Worm (Caenorhabditis elegans) whole organism, L1 larva: Measurements from ENCODE around the gene F49C5.5.

ENCODE experiments used
- F16B12.6 ChIP-seq: fragments of 150-350 bp; optimal IDR thresholded peaks from 2 replicates; lab custom pipeline; 2014; ENCODE audit warnings: missing biosample characterization, missing genetic modification characterization
- aly-2 ChIP-seq: fragments of 150-350 bp; optimal IDR thresholded peaks from 2 replicates; lab custom pipeline; 2014; ENCODE audit warnings: missing biosample characterization, missing genetic modification characterization
- blmp-1 ChIP-seq: fragments of 150-350 bp; optimal IDR thresholded peaks from 2 replicates; lab custom pipeline; 2014; ENCODE audit warnings: missing biosample characterization, missing genetic modification characterization
- ceh-82 ChIP-seq, 3 experiments: fragments of 150-350 bp in 1 of 3; sonication (generic microtip) in 2 of 3; optimal IDR thresholded peaks; 2 replicates each; lab custom pipeline; 2014 to 2017; ENCODE audit warnings: missing biosample characterization in 3 of 3, missing genetic modification characterization in 3 of 3
- ceh-88 ChIP-seq: fragments of 200-800 bp; sonication (Bioruptor generic); IDR thresholded peaks from 2 replicates; pipeline ENCODE4 v1.3.6; 2022; ENCODE audit warnings: missing genetic modification characterization, missing compliant biosample characterization
- dpl-1 ChIP-seq, 3 experiments: fragments of 150-350 bp in 2 of 3; sonication (generic microtip) in 1 of 3; optimal IDR thresholded peaks; 2 replicates each; lab custom pipeline; 2014 to 2017; ENCODE audit warnings: missing biosample characterization in 3 of 3, missing genetic modification characterization in 3 of 3, missing genetic modification reagents in 3 of 3
- efl-1 ChIP-seq, 4 experiments: fragments of 150-350 bp; optimal IDR thresholded peaks in 3 of 4; peaks in 1 of 4; 1 replicate in 1 of 4; 2 replicates in 3 of 4; lab custom pipeline; 2014; ENCODE audit warnings: missing biosample characterization in 2 of 4, missing genetic modification characterization in 2 of 4, missing genetic modification reagents in 2 of 4
- egl-13 ChIP-seq: sonication (generic microtip); optimal IDR thresholded peaks from 2 replicates; lab custom pipeline; 2016; ENCODE audit warnings: missing genotype, missing genetic modification reagents, missing genetic modification characterization, missing compliant biosample characterization
- elt-3 ChIP-seq, 6 experiments: fragments of 150-350 bp in 1 of 6; sonication (generic microtip); optimal IDR thresholded peaks; 2 replicates each; lab custom pipeline; 2017 to 2018; ENCODE audit warnings: missing biosample characterization in 6 of 6, missing genetic modification characterization in 6 of 6, inconsistent platforms in 1 of 6
- ets-5 ChIP-seq: fragments of 200-800 bp; sonication (Bioruptor generic); IDR thresholded peaks from 2 replicates; pipeline ENCODE4 v1.3.6; 2022; ENCODE audit warnings: missing genetic modification characterization, missing compliant biosample characterization
- fkh-10 ChIP-seq: sonication (generic microtip); optimal IDR thresholded peaks from 2 replicates; lab custom pipeline; 2017; ENCODE audit warnings: missing biosample characterization, missing genetic modification reagents, missing genetic modification characterization
- fkh-4 ChIP-seq: sonication (generic microtip); optimal IDR thresholded peaks from 2 replicates; lab custom pipeline; 2016; ENCODE audit warnings: missing compliant biosample characterization, missing genetic modification characterization, borderline replicate concordance
- fkh-8 ChIP-seq: sonication (generic microtip); optimal IDR thresholded peaks from 2 replicates; lab custom pipeline; 2016; ENCODE audit warnings: mild to moderate bottlenecking, missing genetic modification characterization, missing compliant biosample characterization
- hlh-17 ChIP-seq: fragments of 200-800 bp; sonication (Bioruptor generic); optimal IDR thresholded peaks from 2 replicates; lab custom pipeline; 2018; ENCODE audit warnings: missing genetic modification characterization, mild to moderate bottlenecking, missing compliant biosample characterization, moderate library complexity, borderline replicate concordance
- lin-14 ChIP-seq: fragments of 200-800 bp; sonication (Bioruptor generic); optimal IDR thresholded peaks from 2 replicates; lab custom pipeline; 2018; ENCODE audit warnings: mild to moderate bottlenecking, missing genetic modification characterization, moderate library complexity, missing compliant biosample characterization
- lir-3 ChIP-seq: sonication (generic microtip); optimal IDR thresholded peaks from 2 replicates; lab custom pipeline; 2016; ENCODE audit warnings: mild to moderate bottlenecking, missing genetic modification characterization, moderate library complexity, missing compliant biosample characterization; ENCODE audit not compliant: poor library complexity
- mab-9 ChIP-seq: fragments of 200-800 bp; sonication (Bioruptor generic); IDR thresholded peaks from 2 replicates; pipeline ENCODE4 v1.3.6; 2022; ENCODE audit warnings: missing genetic modification reagents, missing genetic modification characterization, missing compliant biosample characterization
- mef-2 ChIP-seq: fragments of 150-350 bp; optimal IDR thresholded peaks from 2 replicates; lab custom pipeline; 2014; ENCODE audit warnings: missing biosample characterization, missing genetic modification characterization
- nhr-19 ChIP-seq: fragments of 200-800 bp; sonication (Bioruptor generic); conservative IDR thresholded peaks from 2 replicates; pipeline ENCODE4 v1.3.6; 2022; ENCODE audit warnings: missing genetic modification characterization, missing compliant biosample characterization
- nhr-20 ChIP-seq: sonication (generic microtip); optimal IDR thresholded peaks from 2 replicates; lab custom pipeline; 2016; ENCODE audit warnings: mild to moderate bottlenecking, missing genetic modification characterization, missing compliant biosample characterization
- nhr-237 ChIP-seq: fragments of 150-350 bp; optimal IDR thresholded peaks from 2 replicates; lab custom pipeline; 2014; ENCODE audit warnings: missing biosample characterization, missing genetic modification characterization
- nhr-28 ChIP-seq: fragments of 150-350 bp; optimal IDR thresholded peaks from 2 replicates; lab custom pipeline; 2014; ENCODE audit warnings: missing biosample characterization, missing genetic modification characterization
- nhr-71 ChIP-seq: sonication (generic microtip); optimal IDR thresholded peaks from 2 replicates; lab custom pipeline; 2016; ENCODE audit warnings: mild to moderate bottlenecking, missing genetic modification characterization, moderate library complexity, missing compliant biosample characterization
- nhr-84 ChIP-seq: sonication (generic microtip); optimal IDR thresholded peaks from 2 replicates; lab custom pipeline; 2017; ENCODE audit warnings: missing biosample characterization, missing genetic modification characterization
- nhr-90 ChIP-seq: sonication (generic microtip); optimal IDR thresholded peaks from 2 replicates; lab custom pipeline; 2016; ENCODE audit warnings: mild to moderate bottlenecking, missing genetic modification characterization, missing compliant biosample characterization; ENCODE audit not compliant: poor library complexity
- pag-3 ChIP-seq: sonication (generic microtip); optimal IDR thresholded peaks from 2 replicates; lab custom pipeline; 2017; ENCODE audit warnings: missing genetic modification characterization, mild to moderate bottlenecking, missing compliant biosample characterization, antibody characterized with exemption, borderline replicate concordance; ENCODE audit not compliant: insufficient read depth
- pqm-1 ChIP-seq: sonication (generic microtip); optimal IDR thresholded peaks from 3 replicates; lab custom pipeline; 2017; ENCODE audit warnings: missing biosample characterization, missing genetic modification characterization
- rnt-1 ChIP-seq: sonication (generic microtip); optimal IDR thresholded peaks from 2 replicates; lab custom pipeline; 2016; ENCODE audit warnings: mild to moderate bottlenecking, missing genetic modification characterization, moderate library complexity, missing compliant biosample characterization
- skn-1 ChIP-seq: fragments of 150-350 bp; optimal IDR thresholded peaks from 2 replicates; lab custom pipeline; 2014; ENCODE audit warnings: missing biosample characterization, missing genetic modification characterization
- snu-23 ChIP-seq: sonication (generic microtip); optimal IDR thresholded peaks from 2 replicates; lab custom pipeline; 2016; ENCODE audit warnings: missing genetic modification characterization, missing compliant biosample characterization
- unc-130 ChIP-seq: fragments of 150-350 bp; optimal IDR thresholded peaks from 2 replicates; lab custom pipeline; 2017; ENCODE audit warnings: missing biosample characterization, missing genetic modification characterization, inconsistent platforms
- unc-62 ChIP-seq: fragments of 150-350 bp; optimal IDR thresholded peaks from 2 replicates; lab custom pipeline; 2014; ENCODE audit warnings: missing biosample characterization, missing genetic modification reagents, missing genetic modification characterization
- vab-15 ChIP-seq: sonication (generic microtip); optimal IDR thresholded peaks from 2 replicates; lab custom pipeline; 2017; ENCODE audit warnings: missing genotype, mild to moderate bottlenecking, missing genetic modification characterization, missing compliant biosample characterization
- xbp-1 ChIP-seq: sonication (generic microtip); optimal IDR thresholded peaks from 2 replicates; lab custom pipeline; 2016; ENCODE audit warnings: missing genetic modification characterization, missing compliant biosample characterization
- zag-1 ChIP-seq: fragments of 150-350 bp; optimal IDR thresholded peaks from 2 replicates; lab custom pipeline; 2014; ENCODE audit warnings: missing biosample characterization, missing genetic modification characterization

Gene F49C5.5

ce11 chrII:12502784-12503183 lies 43.5 kb downstream of the F49C5.5 start, which contains the start of gene ador-1:
Gene ador-1 (minus strand): TSS chrII:12502884.
- no peak for TF ChIP-seq mab-9 (GFP tag; lab: Robert Waterston, UW)
- no peak for TF ChIP-seq pqm-1 (tag; lab: Kevin White, UChicago)
- no peak for TF ChIP-seq unc-130 (tag; lab: Kevin White, UChicago)
- no peak for TF ChIP-seq F16B12.6 (tag; lab: Kevin White, UChicago)
- no peak for TF ChIP-seq nhr-84 (tag; lab: Kevin White, UChicago)

- TF ChIP-seq dpl-1 (GFP tag; optimal IDR thresholded peaks at IDR 0.05; lab: Kevin White, UChicago) (peak in 1 of 3 experiments; percentile 21), fkh-4 (tag; lab: Kevin White, UChicago) (no peak), blmp-1 (tag; lab: Kevin White, UChicago) (no peak), elt-3 (tag; optimal IDR thresholded peaks at IDR 0.05; lab: Kevin White, UChicago) (no peak), lir-3 (no peak), nhr-71 (tag; lab: Kevin White, UChicago) (peak; percentile 18), rnt-1 (tag; lab: Kevin White, UChicago) (no peak), vab-15 (tag; lab: Kevin White, UChicago) (no peak), nhr-84 (tag; lab: Kevin White, UChicago) (no peak), zag-1 (no peak), pag-3 (tag; lab: Kevin White, UChicago) (no peak), aly-2 (no peak), nhr-28 (tag; lab: Kevin White, UChicago) (no peak), pqm-1 (tag; lab: Kevin White, UChicago) (no peak), efl-1 (optimal IDR thresholded peaks at IDR 0.05; lab: Kevin White, UChicago) (peak; percentile 8 to 72), efl-1 (GFP tag; optimal IDR thresholded peaks at IDR 0.05 in 1 of 2; lab: Kevin White, UChicago) (peak; percentile 29 to 80), fkh-8 (no peak), lin-14 (GFP tag; lab: Kevin White, UChicago) (peak; percentile 67), mef-2 (tag; lab: Kevin White, UChicago) (no peak), nhr-237 (tag; lab: Kevin White, UChicago) (no peak), xbp-1 (tag; lab: Kevin White, UChicago) (no peak), snu-23 (no peak), nhr-20 (tag; lab: Kevin White, UChicago) (no peak), fkh-10 (GFP tag; lab: Kevin White, UChicago) (peak; percentile 78)
These were observed 46.3 kb downstream of the F49C5.5 start for ce11 chrII:12499969-12500368.

ce11 chrII:12496981-12497380 lies 49.3 kb downstream of the F49C5.5 start, which contains the start of gene T21B4.3:
Gene T21B4.3 (minus strand): TSS chrII:12497081.
- TF ChIP-seq dpl-1 (GFP tag; optimal IDR thresholded peaks at IDR 0.05; lab: Kevin White, UChicago) (no peak), unc-62 (GFP tag; lab: Kevin White, UChicago) (no peak), ceh-88 (no peak), hlh-17 (GFP tag; lab: Kevin White, UChicago) (no peak), mab-9 (GFP tag; lab: Robert Waterston, UW) (no peak), pqm-1 (tag; lab: Kevin White, UChicago) (no peak), pag-3 (tag; lab: Kevin White, UChicago) (no peak), ets-5 (GFP tag; lab: Robert Waterston, UW) (no peak), efl-1 (optimal IDR thresholded peaks at IDR 0.05; lab: Kevin White, UChicago) (no peak), efl-1 (GFP tag; optimal IDR thresholded peaks at IDR 0.05 in 1 of 2; lab: Kevin White, UChicago) (no peak), blmp-1 (tag; lab: Kevin White, UChicago) (no peak), nhr-90 (tag; lab: Kevin White, UChicago) (no peak), lin-14 (GFP tag; lab: Kevin White, UChicago) (no peak), nhr-84 (tag; lab: Kevin White, UChicago) (no peak), F16B12.6 (tag; lab: Kevin White, UChicago) (no peak), nhr-20 (tag; lab: Kevin White, UChicago) (no peak), ceh-82 (tag; optimal IDR thresholded peaks at IDR 0.05; lab: Kevin White, UChicago) (no peak), egl-13 (tag; lab: Kevin White, UChicago) (no peak), nhr-19 (GFP tag; lab: Robert Waterston, UW) (no peak), skn-1 (tag; lab: Kevin White, UChicago) (no peak)
